Fruit fly (Drosophila melanogaster) whole organism, pupa: ENCODE data around the gene CG3704.

Source experiments
- CG14655 ChIP-seq: fragments of 200-800 bp; sonication (Bioruptor generic); optimal IDR thresholded peaks from 3 replicates; lab custom pipeline; 2017; ENCODE audit warnings: mild to moderate bottlenecking, missing biosample characterization, missing genetic modification reagents, missing genetic modification characterization
- Pif1B ChIP-seq: fragments of 200-800 bp; sonication (Bioruptor generic); optimal IDR thresholded peaks from 3 replicates; lab custom pipeline; 2016; ENCODE audit warnings: missing biosample characterization, missing genetic modification characterization

- no peak for TF ChIP-seq Pif1B (GFP tag; lab: Kevin White, UChicago)
- TF ChIP-seq CG14655 (GFP tag; lab: Kevin White, UChicago), result no peak
These were observed 41.1 kb downstream of the CG3704 start for dm6 chrX:899407-900050.
